Worm (Caenorhabditis elegans) whole organism, L3 larva: ENCODE results near the gene clec-70.

Experiments used
- ceh-28 ChIP-seq: fragments of 150-350 bp; optimal IDR thresholded peaks from 2 replicates; lab custom pipeline; 2014; ENCODE audit warnings: missing biosample characterization, missing genetic modification reagents, missing genetic modification characterization
- ceh-82 ChIP-seq: fragments of 150-350 bp; optimal IDR thresholded peaks from 2 replicates; lab custom pipeline; 2014; ENCODE audit warnings: missing biosample characterization, missing genetic modification characterization
- elt-3 ChIP-seq, 3 experiments: fragments of 150-350 bp in 1 of 3; sonication (generic microtip) in 2 of 3; optimal IDR thresholded peaks; 2 replicates in 2 of 3; 4 replicates in 1 of 3; lab custom pipeline; 2014 to 2017; ENCODE audit warnings: missing biosample characterization in 3 of 3, missing genetic modification characterization in 3 of 3
- nhr-237 ChIP-seq: fragments of 150-350 bp; optimal IDR thresholded peaks from 2 replicates; lab custom pipeline; 2014; ENCODE audit warnings: missing biosample characterization, missing genetic modification characterization
- nhr-77 ChIP-seq: fragments of 150-350 bp; optimal IDR thresholded peaks from 2 replicates; lab custom pipeline; 2014; ENCODE audit warnings: missing biosample characterization, missing genetic modification characterization
- unc-39 ChIP-seq: sonication (generic microtip); optimal IDR thresholded peaks from 4 replicates; lab custom pipeline; 2017; ENCODE audit warnings: missing biosample characterization, missing genetic modification characterization

- TF ChIP-seq ceh-82 (no peak), unc-39 (no peak), ceh-28 (tag; lab: Kevin White, UChicago) (no peak), nhr-77 (tag; lab: Kevin White, UChicago) (no peak), nhr-237 (tag; lab: Kevin White, UChicago) (no peak), elt-3 (tag; optimal IDR thresholded peaks at IDR 0.05; lab: Kevin White, UChicago) (no peak)
Observed at ce11 chrIV:3902955-3903354, 29.6 kb upstream of the clec-70 start, which contains the start of gene F56D6.6.
